Worm (Caenorhabditis elegans) whole organism, young adult: ENCODE measurements around the gene C50D2.2.

Experiments used
- B0336.3 ChIP-seq: fragments of 200-800 bp; sonication (Bioruptor generic); IDR thresholded peaks from 2 replicates; pipeline ENCODE4 v1.3.6; 2022; ENCODE audit warnings: missing genetic modification characterization, missing compliant biosample characterization
- F52B5.7 ChIP-seq: sonication (generic microtip); optimal IDR thresholded peaks from 2 replicates; lab custom pipeline; 2016; ENCODE audit warnings: mild to moderate bottlenecking, missing genetic modification characterization, missing compliant biosample characterization
- ZK185.1 ChIP-seq: sonication (generic microtip); optimal IDR thresholded peaks from 2 replicates; lab custom pipeline; 2016; ENCODE audit warnings: mild to moderate bottlenecking, missing genetic modification characterization, missing compliant biosample characterization; ENCODE audit not compliant: poor library complexity, severe bottlenecking
- akir-1 ChIP-seq: fragments of 200-800 bp; sonication (Bioruptor generic); optimal IDR thresholded peaks from 2 replicates; lab custom pipeline; 2018; ENCODE audit warnings: mild to moderate bottlenecking, missing genetic modification characterization, moderate library complexity, missing compliant biosample characterization
- atf-7 ChIP-seq: sonication (generic microtip); optimal IDR thresholded peaks from 2 replicates; lab custom pipeline; 2017; ENCODE audit warnings: mild to moderate bottlenecking, missing genetic modification characterization, missing compliant biosample characterization
- attf-3 ChIP-seq: fragments of 200-800 bp; sonication (Bioruptor generic); conservative IDR thresholded peaks from 2 replicates; pipeline ENCODE4 v1.3.6; 2022; ENCODE audit warnings: missing genetic modification reagents, missing genetic modification characterization, missing compliant biosample characterization
- attf-5 ChIP-seq: fragments of 200-800 bp; sonication (Bioruptor generic); optimal IDR thresholded peaks from 2 replicates; lab custom pipeline; 2018; ENCODE audit warnings: mild to moderate bottlenecking, missing genetic modification characterization, missing compliant biosample characterization
- attf-6 ChIP-seq: fragments of 200-800 bp; sonication (Bioruptor generic); IDR thresholded peaks from 2 replicates; pipeline ENCODE4 v1.3.6; 2022; ENCODE audit warnings: missing genetic modification reagents, missing genetic modification characterization, missing compliant biosample characterization
- cebp-2 ChIP-seq: fragments of 200-800 bp; sonication (Bioruptor generic); IDR thresholded peaks from 2 replicates; pipeline ENCODE4 v1.3.6; 2022; ENCODE audit warnings: missing genetic modification characterization, missing compliant biosample characterization
- ceh-40 ChIP-seq: fragments of 200-800 bp; sonication (Bioruptor generic); IDR thresholded peaks from 2 replicates; pipeline ENCODE4 v1.3.6; 2022; ENCODE audit warnings: missing genetic modification characterization, missing compliant biosample characterization
- ceh-91 ChIP-seq: fragments of 200-800 bp; sonication (Bioruptor generic); IDR thresholded peaks from 2 replicates; pipeline ENCODE4 v1.3.6; 2022; ENCODE audit warnings: missing genetic modification reagents, missing genetic modification characterization, missing compliant biosample characterization
- egl-44 ChIP-seq: fragments of 200-800 bp; sonication (Bioruptor generic); IDR thresholded peaks from 2 replicates; pipeline ENCODE4 v1.3.6; 2022; ENCODE audit warnings: missing genetic modification reagents, missing genetic modification characterization, missing compliant biosample characterization
- egrh-3 ChIP-seq: fragments of 200-800 bp; sonication (Bioruptor generic); IDR thresholded peaks from 2 replicates; pipeline ENCODE4 v1.3.6; 2022; ENCODE audit warnings: missing genetic modification reagents, missing genetic modification characterization, missing compliant biosample characterization
- ekl-4 ChIP-seq: fragments of 200-800 bp; sonication (Bioruptor generic); IDR thresholded peaks from 2 replicates; pipeline ENCODE4 v1.3.6; 2022; ENCODE audit warnings: missing genetic modification reagents, missing genetic modification characterization, missing compliant biosample characterization
- fkh-3 ChIP-seq: sonication (generic microtip); optimal IDR thresholded peaks from 2 replicates; lab custom pipeline; 2016; ENCODE audit warnings: mild to moderate bottlenecking, missing genetic modification characterization, missing compliant biosample characterization
- hlh-26 ChIP-seq: fragments of 200-800 bp; sonication (Bioruptor generic); conservative IDR thresholded peaks from 2 replicates; pipeline ENCODE4 v1.3.6; 2022; ENCODE audit warnings: missing genetic modification reagents, missing genetic modification characterization, missing compliant biosample characterization
- hrde-1 ChIP-seq: sonication (generic microtip); optimal IDR thresholded peaks from 2 replicates; lab custom pipeline; 2016; ENCODE audit warnings: missing genetic modification characterization, mild to moderate bottlenecking, missing compliant biosample characterization, moderate library complexity, missing genotype, missing genetic modification reagents, borderline replicate concordance
- lag-1 ChIP-seq: fragments of 200-800 bp; sonication (Bioruptor generic); IDR thresholded peaks from 2 replicates; pipeline ENCODE4 v1.3.6; 2022; ENCODE audit warnings: missing genetic modification reagents, missing genetic modification characterization, missing compliant biosample characterization
- lin-40 ChIP-seq: sonication (generic microtip); optimal IDR thresholded peaks from 2 replicates; lab custom pipeline; 2016; ENCODE audit warnings: missing genetic modification characterization, mild to moderate bottlenecking, missing compliant biosample characterization, missing genotype, missing genetic modification reagents
- lin-54 ChIP-seq: fragments of 200-800 bp; sonication (Bioruptor generic); optimal IDR thresholded peaks from 2 replicates; lab custom pipeline; 2018; ENCODE audit warnings: mild to moderate bottlenecking, missing genetic modification characterization, missing compliant biosample characterization
- madf-3 ChIP-seq: fragments of 200-800 bp; sonication (Bioruptor generic); IDR thresholded peaks from 2 replicates; pipeline ENCODE4 v1.3.6; 2022; ENCODE audit warnings: missing genetic modification reagents, missing genetic modification characterization, missing compliant biosample characterization
- mcd-1 ChIP-seq: fragments of 200-800 bp; sonication (Bioruptor generic); IDR thresholded peaks from 2 replicates; pipeline ENCODE4 v1.3.6; 2022; ENCODE audit warnings: missing genetic modification reagents, missing genetic modification characterization, missing compliant biosample characterization
- nfyb-1 ChIP-seq: fragments of 200-800 bp; sonication (Bioruptor generic); IDR thresholded peaks from 2 replicates; pipeline ENCODE4 v1.3.6; 2022; ENCODE audit warnings: missing genetic modification reagents, missing genetic modification characterization, missing compliant biosample characterization
- nhr-27 ChIP-seq: fragments of 200-800 bp; sonication (Bioruptor generic); optimal IDR thresholded peaks from 2 replicates; lab custom pipeline; 2018; ENCODE audit warnings: mild to moderate bottlenecking, missing genetic modification characterization, moderate library complexity, missing compliant biosample characterization
- nhr-90 ChIP-seq: sonication (generic microtip); optimal IDR thresholded peaks from 2 replicates; lab custom pipeline; 2016; ENCODE audit warnings: missing genotype, mild to moderate bottlenecking, missing genetic modification characterization, missing compliant biosample characterization
- sea-2 ChIP-seq: fragments of 200-800 bp; sonication (Bioruptor generic); IDR thresholded peaks from 2 replicates; pipeline ENCODE4 v1.3.6; 2022; ENCODE audit warnings: missing genetic modification characterization, missing compliant biosample characterization
- snpc-3.4 ChIP-seq: sonication (generic microtip); optimal IDR thresholded peaks from 2 replicates; lab custom pipeline; 2017; ENCODE audit warnings: missing genetic modification characterization, mild to moderate bottlenecking, missing compliant biosample characterization, antibody characterized with exemption, moderate library complexity, missing genotype, missing genetic modification reagents
- unc-130 ChIP-seq: sonication (generic microtip); optimal IDR thresholded peaks from 2 replicates; lab custom pipeline; 2016; ENCODE audit warnings: missing genetic modification reagents, missing genetic modification characterization, missing compliant biosample characterization
- zfh-2 ChIP-seq: fragments of 200-800 bp; sonication (Bioruptor generic); conservative IDR thresholded peaks from 2 replicates; pipeline ENCODE4 v1.3.6; 2022; ENCODE audit warnings: missing genetic modification reagents, missing genetic modification characterization, missing compliant biosample characterization
- ztf-18 ChIP-seq: sonication (generic microtip); optimal IDR thresholded peaks from 2 replicates; lab custom pipeline; 2016; ENCODE audit warnings: missing genotype, mild to moderate bottlenecking, missing genetic modification characterization, missing compliant biosample characterization
- ztf-25 ChIP-seq: fragments of 200-800 bp; sonication (Bioruptor generic); IDR thresholded peaks from 2 replicates; pipeline ENCODE4 v1.3.6; 2022; ENCODE audit warnings: missing genetic modification reagents, missing genetic modification characterization, missing compliant biosample characterization

The C50D2.2 gene

ce11 chrII:95177-95576 is 13.8 kb upstream of the C50D2.2 start, which contains the start of gene C50D2.7:
TSS of gene C50D2.7 (minus strand) at chrII:95277.
- no peak for TF ChIP-seq cebp-2 (GFP tag; lab: Robert Waterston, UW)
- no peak for TF ChIP-seq ztf-18
- TF ChIP-seq ceh-40: no peak
- no peak for TF ChIP-seq attf-6 (GFP tag; lab: Robert Waterston, UW)
- TF ChIP-seq hlh-26 (GFP tag; lab: Robert Waterston, UW): no peak
- no peak for TF ChIP-seq ztf-25
- TF ChIP-seq nhr-27 (tag; lab: Kevin White, UChicago): no peak

- TF ChIP-seq nhr-90 (tag; lab: Kevin White, UChicago) (no peak), attf-3 (peak; percentile 98), lin-40 (tag; lab: Kevin White, UChicago) (peak; percentile 58), ekl-4 (GFP tag; lab: Robert Waterston, UW) (no peak), attf-5 (GFP tag; lab: Kevin White, UChicago) (peak; percentile 25)
Observed at ce11 chrII:97992-98763, 10.8 kb upstream of the C50D2.2 start, which contains the start of the genes luc-7L3 and sftb-6. TSS of gene luc-7L3 (minus strand) at chrII:98027. TSS of gene sftb-6 (plus strand) at chrII:98404.

ce11 chrII:98894-99293 is 10.1 kb upstream of the C50D2.2 start, which contains the start of gene C50D2.10:
TSS of gene C50D2.10 (plus strand) at chrII:99138.
- TF ChIP-seq mcd-1 (peak; percentile 25; the same call in 1 of the 2 replicates), attf-3 (peak; percentile 70)

ce11 chrII:101176-101575 is 7.8 kb upstream of the C50D2.2 start:
- TF ChIP-seq lin-54 (GFP tag; lab: Kevin White, UChicago): no peak
- no peak for TF ChIP-seq egrh-3 (GFP tag; lab: Robert Waterston, UW)
- no peak for TF ChIP-seq ZK185.1 (tag; lab: Kevin White, UChicago)
- TF ChIP-seq atf-7: no peak
- no peak for TF ChIP-seq snpc-3.4 (tag; lab: Kevin White, UChicago)
- 0 out of 2 replicates have a peak, but pooled peaks have one; percentile 4 for TF ChIP-seq madf-3 (GFP tag; lab: Robert Waterston, UW)
- no peak for TF ChIP-seq unc-130 (GFP tag; lab: Kevin White, UChicago)
- no peak for TF ChIP-seq attf-6 (GFP tag; lab: Robert Waterston, UW)
- peak; percentile 50 for TF ChIP-seq F52B5.7
- TF ChIP-seq ceh-91 (GFP tag; lab: Robert Waterston, UW): 0 out of 2 replicates have a peak, but pooled peaks have one; percentile 29
- 0 out of 2 replicates have a peak, but pooled peaks have one; percentile 42 for TF ChIP-seq B0336.3 (GFP tag; lab: Robert Waterston, UW)
- TF ChIP-seq sea-2 (GFP tag; lab: Robert Waterston, UW): no peak
- TF ChIP-seq zfh-2 (GFP tag; lab: Robert Waterston, UW): peak; percentile 71
- peak; percentile 30 for TF ChIP-seq hrde-1 (tag; lab: Kevin White, UChicago)
- TF ChIP-seq fkh-3 (tag; lab: Kevin White, UChicago): no peak
- TF ChIP-seq, all 124 proteins: peak for 6

- TF ChIP-seq nfyb-1 (GFP tag; lab: Robert Waterston, UW): no peak
- TF ChIP-seq akir-1 (GFP tag; lab: Kevin White, UChicago): no peak
- TF ChIP-seq lag-1 (GFP tag; lab: Robert Waterston, UW): no peak
- no peak for TF ChIP-seq ztf-18
- TF ChIP-seq egl-44 (GFP tag; lab: Robert Waterston, UW): no peak
Observed at ce11 chrII:104234-104633, 4.7 kb upstream of the C50D2.2 start, which contains the start of gene col-68. TSS of gene col-68 (plus strand) at chrII:104534.
